Worm (Caenorhabditis elegans): ENCODE results near the gene shw-3.

The shw-3 gene

DNA sequence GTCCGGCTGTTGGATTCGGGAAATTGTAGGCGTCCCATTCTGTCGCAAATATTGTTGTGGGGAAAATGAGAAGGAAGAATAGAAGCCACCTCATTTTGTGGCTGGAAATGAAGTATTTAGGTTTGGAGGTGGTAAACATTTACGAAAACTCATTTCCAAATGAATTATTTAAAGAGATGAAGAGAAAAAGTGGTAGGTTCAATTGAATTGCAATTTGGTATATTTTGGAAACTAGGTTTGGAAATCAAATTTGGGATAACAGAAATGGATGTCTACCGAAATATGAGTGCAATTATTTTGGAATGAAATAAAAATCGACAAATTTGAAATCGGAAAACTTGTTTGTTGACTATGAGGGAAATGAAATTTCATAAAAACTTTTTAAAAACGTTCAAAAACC, 21.9 kb upstream of the shw-3 start, which contains the start of gene F15B9.10:
TSS of gene F15B9.10 (minus strand) at position 101 of the 400 bp plus-strand sequence.
- TF ChIP-seq nhr-28 (tag; optimal IDR thresholded peaks at IDR 0.05) (no peak), zag-1 (tag; optimal IDR thresholded peaks at IDR 0.05) (no peak), nhr-25 (tag; optimal IDR thresholded peaks at IDR 0.05) (no peak), ztf-4 (tag; optimal IDR thresholded peaks at IDR 0.05) (no peak), ama-1 (optimal IDR thresholded peaks at IDR 0.05) (no peak), snpc-4 (tag; optimal IDR thresholded peaks at IDR 0.05) (no peak)

DNA sequence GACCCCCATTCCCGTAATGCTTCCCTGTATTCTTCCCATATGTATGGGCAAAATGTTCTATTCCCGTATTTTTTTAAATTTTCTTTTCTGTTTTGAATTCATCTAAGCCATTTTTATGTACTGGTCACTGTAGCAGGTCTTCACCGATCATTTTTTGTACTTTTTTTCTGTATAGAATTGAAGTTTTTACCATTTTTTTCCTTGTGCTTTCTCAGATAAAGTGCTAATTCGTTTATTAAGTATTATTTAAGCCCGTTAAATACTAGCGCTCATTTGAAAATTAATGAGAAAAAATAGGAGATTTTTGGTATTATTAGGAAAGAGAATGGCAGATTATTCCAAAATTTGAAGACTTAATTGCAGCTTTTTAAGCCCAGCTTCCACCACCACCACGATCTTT, 19.8 kb upstream of the shw-3 start:
- TF ChIP-seq mdl-1 (tag; optimal IDR thresholded peaks at IDR 0.05) = no peak
- no peak for TF ChIP-seq sea-2 (GFP tag; optimal IDR thresholded peaks at IDR 0.05)
- no peak for TF ChIP-seq nhr-43 (tag; optimal IDR thresholded peaks at IDR 0.05; ENCODE audit: poor library complexity, severe bottlenecking)
- TF ChIP-seq nhr-67 (tag; optimal IDR thresholded peaks at IDR 0.05) = no peak
- no peak for TF ChIP-seq hmg-11 (tag; optimal IDR thresholded peaks at IDR 0.05)
- TF ChIP-seq pqm-1 (tag; optimal IDR thresholded peaks at IDR 0.05) = no peak
- TF ChIP-seq ztf-11 (tag; optimal IDR thresholded peaks at IDR 0.05) = no peak
- no peak for TF ChIP-seq ceh-9 (tag; optimal IDR thresholded peaks at IDR 0.05)
- no peak for TF ChIP-seq ztf-4 (tag; optimal IDR thresholded peaks at IDR 0.05)
- TF ChIP-seq nhr-12 (tag; optimal IDR thresholded peaks at IDR 0.05) = no peak
- no peak for TF ChIP-seq elt-1 (tag; optimal IDR thresholded peaks at IDR 0.05)
- no peak for TF ChIP-seq nhr-237 (tag; optimal IDR thresholded peaks at IDR 0.05)
- no peak for TF ChIP-seq mml-1 (tag; optimal IDR thresholded peaks at IDR 0.05)
- no peak for TF ChIP-seq fkh-10 (GFP tag; optimal IDR thresholded peaks at IDR 0.05)
- no peak for TF ChIP-seq ceh-82 (tag; optimal IDR thresholded peaks at IDR 0.05)
- no peak for TF ChIP-seq lin-15B (tag; optimal IDR thresholded peaks at IDR 0.05)
- no peak for TF ChIP-seq skn-1 (tag; optimal IDR thresholded peaks at IDR 0.05)

DNA sequence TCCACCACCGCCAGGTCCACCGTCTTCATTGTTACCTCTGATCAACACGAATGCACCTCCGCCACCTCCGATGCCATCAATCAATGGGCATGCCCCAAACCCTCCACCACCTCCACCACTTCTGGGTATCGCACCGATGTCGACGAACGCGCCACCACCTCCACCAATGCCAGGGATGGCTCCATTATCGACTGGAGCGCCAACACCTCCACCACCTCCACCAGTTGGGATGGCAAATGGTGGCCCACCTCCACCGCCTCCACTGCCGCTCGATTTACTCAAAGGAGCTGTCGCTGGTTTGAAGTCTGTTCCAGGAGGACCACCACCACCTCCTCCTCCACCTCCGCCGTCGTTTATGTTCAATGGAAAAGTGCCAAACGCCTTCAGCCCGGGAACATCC, 17.4 kb upstream of the shw-3 start:
- no peak for TF ChIP-seq egl-27 (tag; optimal IDR thresholded peaks at IDR 0.05)
- TF ChIP-seq zag-1 (tag; optimal IDR thresholded peaks at IDR 0.05) = no peak
- TF ChIP-seq tbx-2 (tag; optimal IDR thresholded peaks at IDR 0.05) = no peak
- TF ChIP-seq nhr-28 (tag; optimal IDR thresholded peaks at IDR 0.05) = no peak
- TF ChIP-seq nhr-11 (tag; optimal IDR thresholded peaks at IDR 0.05) = no peak
- no peak for TF ChIP-seq eor-1 (tag; optimal IDR thresholded peaks at IDR 0.05)
- no peak for TF ChIP-seq daf-12 (tag; optimal IDR thresholded peaks at IDR 0.05)
- no peak for TF ChIP-seq nhr-237 (tag; optimal IDR thresholded peaks at IDR 0.05)
- TF ChIP-seq nhr-76 (tag; optimal IDR thresholded peaks at IDR 0.05) = no peak
- no peak for TF ChIP-seq fkh-10 (GFP tag; optimal IDR thresholded peaks at IDR 0.05)
- no peak for TF ChIP-seq fos-1 (tag; optimal IDR thresholded peaks at IDR 0.05)

DNA sequence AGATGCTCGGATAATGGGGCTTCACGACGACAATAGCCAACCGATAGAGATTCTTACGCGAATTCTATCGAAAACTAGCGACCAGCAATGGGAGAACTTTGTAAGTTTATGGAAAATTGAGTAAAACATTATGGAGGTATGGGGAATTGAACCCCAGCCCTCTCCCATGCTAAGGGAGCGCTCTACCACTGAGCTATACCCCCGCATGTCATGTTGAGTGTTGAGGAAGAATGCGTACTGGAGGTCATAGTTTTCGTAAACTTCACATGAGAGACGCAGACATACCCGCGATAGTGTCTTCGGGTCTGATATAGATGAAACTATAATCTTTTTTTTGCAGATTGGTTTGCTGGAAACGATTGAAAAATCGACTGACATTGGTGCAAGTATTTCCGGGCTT, 16.4 kb upstream of the shw-3 start:
- TF ChIP-seq ceh-16 (tag; optimal IDR thresholded peaks at IDR 0.05) (no peak), pha-4 (tag; optimal IDR thresholded peaks at IDR 0.05) (peak; percentile 66), nhr-43 (tag; optimal IDR thresholded peaks at IDR 0.05; ENCODE audit: poor library complexity, severe bottlenecking) (peak; percentile 89), ceh-9 (tag; optimal IDR thresholded peaks at IDR 0.05) (no peak), hmg-11 (tag; optimal IDR thresholded peaks at IDR 0.05) (peak; percentile 88), lin-15B (tag; optimal IDR thresholded peaks at IDR 0.05) (peak; percentile 26), tbx-2 (tag; optimal IDR thresholded peaks at IDR 0.05) (peak; percentile 43), jun-1 (tag; optimal IDR thresholded peaks at IDR 0.05) (peak; percentile 34), snpc-4 (tag; optimal IDR thresholded peaks at IDR 0.05) (peak; percentile 36), lsy-12 (tag; optimal IDR thresholded peaks at IDR 0.05) (peak; percentile 52), nfya-1 (tag; optimal IDR thresholded peaks at IDR 0.05; ENCODE audit: insufficient read depth) (no peak), skn-1 (tag; optimal IDR thresholded peaks at IDR 0.05) (peak; percentile 11), nhr-25 (tag; optimal IDR thresholded peaks at IDR 0.05) (peak; percentile 75), elt-2 (tag; optimal IDR thresholded peaks at IDR 0.05) (peak; percentile 61), pqm-1 (tag; optimal IDR thresholded peaks at IDR 0.05) (peak; percentile 9), nhr-23 (tag; optimal IDR thresholded peaks at IDR 0.05) (peak; percentile 41), ztf-4 (tag; optimal IDR thresholded peaks at IDR 0.05) (peak; percentile 2), eor-1 (tag; optimal IDR thresholded peaks at IDR 0.05) (no peak), lin-39 (tag; optimal IDR thresholded peaks at IDR 0.05) (peak; percentile 85)

Data from whole organism, L3 larva.